Worm (Caenorhabditis elegans): Measurements from ENCODE around the gene srbc-12.
"Not testable (repeated sequence)": the region's sequence is repeated elsewhere in the genome, so short reads cannot be mapped to it uniquely, and the experiment has no call there.

Gene srbc-12

ce11 chrV:889216-889615 is 39.6 kb downstream of the srbc-12 start, which contains the start of gene T02B11.6:
Gene T02B11.6 (minus strand): TSS chrV:889316.
- no peak for TF ChIP-seq ztf-11 (tag; optimal IDR thresholded peaks at IDR 0.05)

DNA sequence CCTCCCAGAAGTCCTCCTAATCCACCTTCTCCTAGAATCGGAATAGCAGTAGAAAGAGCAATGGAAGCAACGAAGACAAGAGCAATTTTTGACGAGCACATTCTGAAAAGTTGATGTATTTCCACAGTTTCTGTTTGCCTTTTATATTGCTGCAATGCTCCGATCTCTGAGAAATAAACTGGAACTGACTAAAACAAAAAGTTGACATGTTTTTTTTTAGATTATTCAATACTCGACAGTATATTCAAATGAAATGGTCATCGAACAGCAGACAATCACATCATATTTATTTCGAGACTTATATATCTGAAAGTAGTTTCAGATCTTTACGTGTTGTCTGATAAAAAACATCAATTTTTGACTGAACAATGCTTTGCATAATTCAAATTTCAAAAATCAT is 40.8 kb downstream of the srbc-12 start, which contains the start of gene srlf-21:
srlf-21 (minus strand) TSS at position 101 of the 400 bp plus-strand sequence.
- no peak for TF ChIP-seq bed-3 (GFP tag; optimal IDR thresholded peaks at IDR 0.05)
- no peak for TF ChIP-seq unc-39 (tag; optimal IDR thresholded peaks at IDR 0.05)
- TF ChIP-seq unc-62 (GFP tag; optimal IDR thresholded peaks at IDR 0.05), result no peak
- TF ChIP-seq lin-13 (tag; optimal IDR thresholded peaks at IDR 0.05), result no peak
- TF ChIP-seq ceh-83 (GFP tag; optimal IDR thresholded peaks at IDR 0.05), result no peak
- no peak for TF ChIP-seq nhr-76 (tag; optimal IDR thresholded peaks at IDR 0.05)
- no peak for TF ChIP-seq pha-4 (tag; optimal IDR thresholded peaks at IDR 0.05)
- TF ChIP-seq sptf-1 (tag; optimal IDR thresholded peaks at IDR 0.05), result no peak
- TF ChIP-seq sem-2 (GFP tag; optimal IDR thresholded peaks at IDR 0.05), result no peak

- not testable (repeated sequence) for TF ChIP-seq unc-62, tbx-8, drap-1 (GFP tag; optimal IDR thresholded peaks at IDR 0.05)
Measured at ce11 chrV:890835-891234, 41.2 kb downstream of the srbc-12 start, which contains the start of gene srlf-22. Gene srlf-22 (plus strand): TSS chrV:891135.

- TF ChIP-seq unc-39 (tag; optimal IDR thresholded peaks at IDR 0.05) (no peak), ham-2 (GFP tag; optimal IDR thresholded peaks at IDR 0.05) (no peak), nhr-76 (tag; optimal IDR thresholded peaks at IDR 0.05) (no peak), mab-5 (tag; optimal IDR thresholded peaks at IDR 0.05) (no peak), lin-32 (GFP tag; optimal IDR thresholded peaks at IDR 0.05) (no peak), drap-1 (GFP tag; optimal IDR thresholded peaks at IDR 0.05) (no peak)
Measured at ce11 chrV:893437-894018, 43.9 kb downstream of the srbc-12 start, which contains the start of the genes srlf-23 and srlf-20. Gene srlf-23 (minus strand): TSS chrV:893537. Gene srlf-20 (plus strand): TSS chrV:893968.

DNA sequence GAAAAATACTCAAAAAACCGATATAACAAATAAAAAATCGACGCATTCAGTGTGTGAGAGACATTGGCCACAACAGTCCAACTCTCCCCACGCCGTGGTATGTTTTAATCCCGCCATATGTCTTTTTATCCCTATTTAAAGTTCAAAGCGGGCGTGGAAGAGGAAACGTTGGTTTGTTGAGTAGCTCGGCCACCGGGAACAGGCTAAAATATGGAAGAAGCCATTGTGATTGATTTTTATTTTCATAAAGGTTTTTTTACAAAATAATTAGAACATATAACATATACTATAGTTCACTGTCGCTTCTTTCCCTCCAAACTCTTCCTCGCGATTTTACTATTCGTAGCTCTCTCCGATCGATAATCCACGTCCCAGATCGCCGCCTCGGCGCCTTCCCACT is 49.5 kb downstream of the srbc-12 start, which contains the start of gene nas-32:
nas-32 (minus strand) TSS at position 101 of the 400 bp plus-strand sequence.
- TF ChIP-seq elt-3 (tag; optimal IDR thresholded peaks at IDR 0.05) (no peak), bed-3 (GFP tag; optimal IDR thresholded peaks at IDR 0.05) (no peak), sem-2 (GFP tag; optimal IDR thresholded peaks at IDR 0.05) (no peak), ham-2 (GFP tag; optimal IDR thresholded peaks at IDR 0.05) (no peak), ztf-11 (tag; optimal IDR thresholded peaks at IDR 0.05) (no peak), nhr-12 (tag; optimal IDR thresholded peaks at IDR 0.05) (no peak), zip-8 (tag; optimal IDR thresholded peaks at IDR 0.05) (no peak), ces-1 (GFP tag; optimal IDR thresholded peaks at IDR 0.05) (no peak), lin-13 (tag; optimal IDR thresholded peaks at IDR 0.05) (no peak), nhr-28 (tag; optimal IDR thresholded peaks at IDR 0.05) (no peak), hlh-1 (tag; optimal IDR thresholded peaks at IDR 0.05) (no peak), nhr-76 (tag; optimal IDR thresholded peaks at IDR 0.05) (no peak), drap-1 (GFP tag; optimal IDR thresholded peaks at IDR 0.05) (no peak), pha-4 (tag; optimal IDR thresholded peaks at IDR 0.05) (no peak), unc-120 (tag; optimal IDR thresholded peaks at IDR 0.05; ENCODE audit: poor library complexity, severe bottlenecking) (no peak), blmp-1 (tag; optimal IDR thresholded peaks at IDR 0.05) (no peak)
